Worm (Caenorhabditis elegans) whole organism, midembryonic: ENCODE measurements around the gene plc-1.

Source experiments
- T22C8.4 ChIP-seq: fragments of 200-800 bp; sonication (Bioruptor generic); IDR thresholded peaks from 2 replicates; pipeline ENCODE4 v1.3.6; 2022; ENCODE audit warnings: missing genetic modification characterization, missing compliant biosample characterization
- cog-1 ChIP-seq: sonication (generic microtip); optimal IDR thresholded peaks from 2 replicates; lab custom pipeline; 2016; ENCODE audit warnings: missing genetic modification characterization, missing compliant biosample characterization
- flt-1 ChIP-seq: fragments of 200-800 bp; sonication (Bioruptor generic); IDR thresholded peaks from 2 replicates; pipeline ENCODE4 v1.3.6; 2022; ENCODE audit warnings: missing genetic modification characterization, missing compliant biosample characterization
- klf-2 ChIP-seq: fragments of 200-800 bp; sonication (Bioruptor generic); conservative IDR thresholded peaks from 2 replicates; pipeline ENCODE4 v1.3.6; 2022; ENCODE audit warnings: missing genetic modification reagents, missing genetic modification characterization, missing compliant biosample characterization
- med-1 ChIP-seq: sonication (generic microtip); optimal IDR thresholded peaks from 2 replicates; lab custom pipeline; 2017; ENCODE audit warnings: missing genetic modification characterization, mild to moderate bottlenecking, missing compliant biosample characterization, antibody characterized with exemption, missing genetic modification reagents; ENCODE audit not compliant: insufficient read depth
- ref-1 ChIP-seq: fragments of 200-800 bp; sonication (Bioruptor generic); conservative IDR thresholded peaks from 2 replicates; pipeline ENCODE4 v1.3.6; 2022; ENCODE audit warnings: missing genetic modification reagents, missing genetic modification characterization, missing compliant biosample characterization
- tab-1 ChIP-seq: fragments of 200-800 bp; sonication (Bioruptor generic); IDR thresholded peaks from 2 replicates; pipeline ENCODE4 v1.3.6; 2022; ENCODE audit warnings: missing genetic modification characterization, missing compliant biosample characterization
- ztf-23 ChIP-seq: fragments of 200-800 bp; sonication (Bioruptor generic); IDR thresholded peaks from 2 replicates; pipeline ENCODE4 v1.3.6; 2022; ENCODE audit warnings: missing genetic modification reagents, missing genetic modification characterization, missing compliant biosample characterization
- ztf-29 ChIP-seq: fragments of 200-800 bp; sonication (Bioruptor generic); IDR thresholded peaks from 2 replicates; pipeline ENCODE4 v1.3.6; 2022; ENCODE audit warnings: missing genetic modification reagents, missing genetic modification characterization, missing compliant biosample characterization

plc-1 gene

ce11 chrX:10753403-10753802 lies 85.0 kb downstream of the plc-1 start, which contains the start of gene R07A4.3:
Gene R07A4.3 (plus strand): TSS chrX:10753703.
- TF ChIP-seq med-1 (no peak), ref-1 (GFP tag; lab: Robert Waterston, UW) (no peak), tab-1 (GFP tag; lab: Robert Waterston, UW) (no peak), klf-2 (GFP tag; lab: Robert Waterston, UW) (no peak), cog-1 (tag; lab: Kevin White, UChicago) (no peak), ztf-23 (GFP tag; lab: Robert Waterston, UW) (no peak), flt-1 (GFP tag; lab: Robert Waterston, UW) (no peak), T22C8.4 (no peak), ztf-29 (GFP tag; lab: Robert Waterston, UW) (no peak)

ce11 chrX:10748145-10748544 lies 90.3 kb downstream of the plc-1 start:
- TF ChIP-seq flt-1 (GFP tag; lab: Robert Waterston, UW) (no peak), tab-1 (GFP tag; lab: Robert Waterston, UW) (no peak), T22C8.4 (no peak), ref-1 (GFP tag; lab: Robert Waterston, UW) (no peak), klf-2 (GFP tag; lab: Robert Waterston, UW) (no peak), cog-1 (tag; lab: Kevin White, UChicago) (no peak), med-1 (no peak), ztf-29 (GFP tag; lab: Robert Waterston, UW) (no peak), ztf-23 (GFP tag; lab: Robert Waterston, UW) (no peak)

- TF ChIP-seq cog-1 (tag; lab: Kevin White, UChicago) (no peak), flt-1 (GFP tag; lab: Robert Waterston, UW) (no peak), tab-1 (GFP tag; lab: Robert Waterston, UW) (no peak), klf-2 (GFP tag; lab: Robert Waterston, UW) (no peak), ztf-29 (GFP tag; lab: Robert Waterston, UW) (no peak), ztf-23 (GFP tag; lab: Robert Waterston, UW) (no peak), med-1 (no peak), ref-1 (GFP tag; lab: Robert Waterston, UW) (no peak), T22C8.4 (no peak)
Observed at ce11 chrX:10746388-10746787, 92.1 kb downstream of the plc-1 start, which contains the start of gene R07A4.2. Gene R07A4.2 (minus strand): TSS chrX:10746488.
